Fruit fly (Drosophila melanogaster): ENCODE results near the gene Snap24.
A peak's percentile ranks its signal among the peaks of the same experiment; 100 is the strongest.

The Snap24 gene

DNA sequence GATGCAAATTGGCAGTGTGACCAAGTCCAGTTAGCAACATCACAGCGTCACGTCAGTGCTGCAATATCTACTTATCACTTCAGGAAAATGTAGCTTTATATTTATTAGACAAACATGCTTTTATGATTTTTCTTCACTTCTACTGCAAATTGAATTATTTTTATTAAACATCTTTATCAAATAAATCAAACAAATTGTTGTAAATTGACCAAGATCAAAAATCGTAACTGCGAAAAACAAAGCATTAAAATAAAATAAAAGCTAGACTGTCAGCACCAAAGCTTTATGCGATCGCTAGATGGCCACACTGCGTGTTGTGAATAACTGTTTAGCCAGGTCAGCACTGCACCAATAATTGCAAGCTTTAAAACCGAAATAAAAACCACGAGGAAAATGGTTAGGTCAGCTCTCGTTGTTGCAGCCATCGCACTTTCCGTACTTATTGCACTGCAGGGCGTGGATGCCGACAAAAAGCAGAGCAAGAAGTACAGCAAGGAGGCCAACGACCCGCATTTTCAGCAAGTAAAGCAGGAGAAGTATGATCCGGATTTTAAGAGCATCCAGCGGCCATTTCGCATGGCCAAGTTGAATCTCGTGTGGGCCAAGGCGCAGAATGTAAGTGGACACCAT is 28.3 kb upstream of the Snap24 start, which contains the start of the genes CG12945 and CG8507 (continued):
- no peak for TF ChIP-seq CG5180 (GFP tag; optimal IDR thresholded peaks at IDR 0.05)
- no peak for TF ChIP-seq CG4424 (GFP tag; optimal IDR thresholded peaks at IDR 0.05)
- TF ChIP-seq Ada2b (GFP tag; IDR thresholded peaks at IDR 0.05), result no peak
- peak; percentile 14 for TF ChIP-seq CG18619 (GFP tag; optimal IDR thresholded peaks at IDR 0.05)
- no peak for TF ChIP-seq run (tag; optimal IDR thresholded peaks at IDR 0.05)
- TF ChIP-seq Mad (GFP tag; optimal IDR thresholded peaks at IDR 0.05), result peak; percentile 39
- TF ChIP-seq CG12769 (tag; optimal IDR thresholded peaks at IDR 0.05), result no peak
- TF ChIP-seq row (GFP tag; IDR thresholded peaks at IDR 0.05), result peak; percentile 93
- TF ChIP-seq CG4404 (GFP tag; IDR thresholded peaks at IDR 0.05), result peak; percentile 37; the same call in 1 of the 2 replicates
- TF ChIP-seq Blimp-1 (GFP tag; optimal IDR thresholded peaks at IDR 0.05), result peak; percentile 28
- no peak for TF ChIP-seq ci (GFP tag; IDR thresholded peaks at IDR 0.05)
- TF ChIP-seq Max (GFP tag; optimal IDR thresholded peaks at IDR 0.05), result peak; percentile 63
- TF ChIP-seq Pdp1 (GFP tag; optimal IDR thresholded peaks at IDR 0.05), result peak; percentile 56 to 59
- no peak for TF ChIP-seq CG4854 (GFP tag; optimal IDR thresholded peaks at IDR 0.05)
- no peak for TF ChIP-seq CG4360 (GFP tag; IDR thresholded peaks at IDR 0.05)
- no peak for TF ChIP-seq CG11695 (GFP tag; IDR thresholded peaks at IDR 0.05)
- TF ChIP-seq lilli (GFP tag; optimal IDR thresholded peaks at IDR 0.05), result peak; percentile 63
- TF ChIP-seq tx (GFP tag; optimal IDR thresholded peaks at IDR 0.05), result no peak
- TF ChIP-seq sob (GFP tag; IDR thresholded peaks at IDR 0.05), result peak; percentile 8; the same call in 1 of the 2 replicates
- no peak for TF ChIP-seq cg (GFP tag; optimal IDR thresholded peaks at IDR 0.05)
- peak; percentile 33 for TF ChIP-seq pho (GFP tag; optimal IDR thresholded peaks at IDR 0.05)
- TF ChIP-seq az2 (GFP tag; optimal IDR thresholded peaks at IDR 0.05), result no peak
- no peak for TF ChIP-seq twi (tag; optimal IDR thresholded peaks at IDR 0.05)
- TF ChIP-seq CG15479 (GFP tag; optimal IDR thresholded peaks at IDR 0.05), result peak; percentile 8
- TF ChIP-seq scrt (GFP tag; optimal IDR thresholded peaks at IDR 0.05), result no peak
- TF ChIP-seq Side (GFP tag; optimal IDR thresholded peaks at IDR 0.05), result no peak
- TF ChIP-seq Gug (GFP tag; IDR thresholded peaks at IDR 0.05), result peak; percentile 36; the same call in 1 of the 4 replicates
- TF ChIP-seq CG17612 (GFP tag; IDR thresholded peaks at IDR 0.05), result no peak
- peak; percentile 14 for TF ChIP-seq Bdp1 (GFP tag; optimal IDR thresholded peaks at IDR 0.05)
- TF ChIP-seq Sry-β (GFP tag; optimal IDR thresholded peaks at IDR 0.05), result peak; percentile 96
- TF ChIP-seq tio (GFP tag; optimal IDR thresholded peaks at IDR 0.05), result no peak
- peak; percentile 4 for TF ChIP-seq CG10654 (GFP tag; optimal IDR thresholded peaks at IDR 0.05)
- TF ChIP-seq CG1792 (GFP tag; optimal IDR thresholded peaks at IDR 0.05), result no peak
- TF ChIP-seq CG6654 (GFP tag; optimal IDR thresholded peaks at IDR 0.05), result no peak
- TF ChIP-seq hth (optimal IDR thresholded peaks at IDR 0.05), result no peak
- TF ChIP-seq Ptx1 (GFP tag; IDR thresholded peaks at IDR 0.05), result peak; percentile 44
- peak; percentile 40 for TF ChIP-seq ssp (GFP tag; IDR thresholded peaks at IDR 0.05)
- peak in 1 of 2 experiments; percentile 47 for TF ChIP-seq tll (GFP tag; optimal IDR thresholded peaks at IDR 0.05)
- TF ChIP-seq CG7963 (GFP tag; IDR thresholded peaks at IDR 0.05; ENCODE audit: partially characterized antibody), result no peak
- no peak for TF ChIP-seq CG10274 (GFP tag; optimal IDR thresholded peaks at IDR 0.05)
- no peak for TF ChIP-seq CG17359 (tag; optimal IDR thresholded peaks at IDR 0.05)
- peak; percentile 16 for TF ChIP-seq CG10209 (GFP tag; optimal IDR thresholded peaks at IDR 0.05)
- no peak for TF ChIP-seq CG13287 (GFP tag; IDR thresholded peaks at IDR 0.05; ENCODE audit: partially characterized antibody)
- TF ChIP-seq Oli (tag; optimal IDR thresholded peaks at IDR 0.05), result peak; percentile 13
- TF ChIP-seq zen (tag; optimal IDR thresholded peaks at IDR 0.05), result peak; percentile 25
- TF ChIP-seq CG3726 (GFP tag; IDR thresholded peaks at IDR 0.05), result no peak
- TF ChIP-seq Sin3A (optimal IDR thresholded peaks at IDR 0.05), result peak; percentile 85
- no peak for TF ChIP-seq CG3838 (GFP tag; optimal IDR thresholded peaks at IDR 0.05)
- TF ChIP-seq CG34376 (GFP tag; optimal IDR thresholded peaks at IDR 0.05), result peak; percentile 24
- peak; percentile 11 for TF ChIP-seq CG16815 (GFP tag; optimal IDR thresholded peaks at IDR 0.05)

Measured in whole organism, embryonic.